Worm (Caenorhabditis elegans) whole organism, midembryonic: ENCODE results near the gene btf-1.

Experiments used
- flt-1 ChIP-seq: fragments of 200-800 bp; sonication (Bioruptor generic); IDR thresholded peaks from 2 replicates; pipeline ENCODE4 v1.3.6; 2022; ENCODE audit warnings: missing genetic modification characterization, missing compliant biosample characterization
- ref-1 ChIP-seq: fragments of 200-800 bp; sonication (Bioruptor generic); conservative IDR thresholded peaks from 2 replicates; pipeline ENCODE4 v1.3.6; 2022; ENCODE audit warnings: missing genetic modification reagents, missing genetic modification characterization, missing compliant biosample characterization
- tab-1 ChIP-seq: fragments of 200-800 bp; sonication (Bioruptor generic); IDR thresholded peaks from 2 replicates; pipeline ENCODE4 v1.3.6; 2022; ENCODE audit warnings: missing genetic modification characterization, missing compliant biosample characterization

ce11 chrII:13187188-13187587 is 12.8 kb upstream of the btf-1 start, which contains the start of gene mecr-1:
- TF ChIP-seq flt-1: no peak
- TF ChIP-seq ref-1 (GFP tag; lab: Robert Waterston, UW): no peak
- TF ChIP-seq tab-1 (GFP tag; lab: Robert Waterston, UW): no peak
